Fruit fly (Drosophila melanogaster): ENCODE measurements around the gene CG14454.

DNA sequence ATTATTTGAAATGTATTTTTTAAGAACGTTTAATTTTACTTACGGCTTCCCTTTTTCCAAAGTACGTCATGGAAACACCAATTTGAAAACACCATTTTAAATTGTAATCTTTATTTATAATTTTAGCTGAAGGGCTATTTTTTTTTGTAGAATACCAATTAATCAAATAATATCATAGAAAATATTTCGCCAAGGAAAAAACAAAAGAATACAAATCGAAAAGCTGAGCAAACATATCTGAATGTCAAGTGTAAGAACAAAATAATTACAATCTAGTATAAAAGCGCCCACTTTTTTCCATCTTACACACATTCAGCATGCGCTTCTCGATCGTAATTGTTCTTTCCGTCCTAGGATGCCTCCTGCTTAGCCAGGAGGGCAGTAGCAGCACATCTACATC, 3.3 kb upstream of the CG14454 start, which contains the start of gene CG14452:
- TF ChIP-seq CG13204 (GFP tag; optimal IDR thresholded peaks at IDR 0.05) (no peak), CG15710 (tag; optimal IDR thresholded peaks at IDR 0.05) (no peak), EcR (GFP tag; optimal IDR thresholded peaks at IDR 0.05) (no peak), Snoo (tag; optimal IDR thresholded peaks at IDR 0.05) (no peak), CG32121 (GFP tag; IDR thresholded peaks at IDR 0.05) (no peak), CG10348 (GFP tag; IDR thresholded peaks at IDR 0.05) (no peak), CG14655 (GFP tag; optimal IDR thresholded peaks at IDR 0.05) (no peak), Pif1B (GFP tag; optimal IDR thresholded peaks at IDR 0.05) (no peak), CG17806 (tag; optimal IDR thresholded peaks at IDR 0.05) (no peak)
